Worm (Caenorhabditis elegans) whole organism, mixed stage, embryonic: ENCODE measurements around the gene srj-11.

Experiments
- M03D4.4 ChIP-seq: sonication (generic microtip); optimal IDR thresholded peaks from 2 replicates; lab custom pipeline; 2017; ENCODE audit warnings: mild to moderate bottlenecking, missing genetic modification characterization, missing compliant biosample characterization
- bed-3 ChIP-seq: fragments of 200-800 bp; sonication (Bioruptor generic); optimal IDR thresholded peaks from 3 replicates; lab custom pipeline; 2018; ENCODE audit warnings: mild to moderate bottlenecking, missing genetic modification characterization, moderate library complexity, missing compliant biosample characterization
- blmp-1 ChIP-seq: fragments of 150-350 bp; optimal IDR thresholded peaks from 2 replicates; lab custom pipeline; 2014; ENCODE audit warnings: missing biosample characterization, missing genetic modification characterization
- ceh-39 ChIP-seq: fragments of 150-350 bp; optimal IDR thresholded peaks from 2 replicates; lab custom pipeline; 2014; ENCODE audit warnings: missing biosample characterization, missing genetic modification characterization
- ceh-43 ChIP-seq: fragments of 200-800 bp; sonication (Bioruptor generic); optimal IDR thresholded peaks from 2 replicates; lab custom pipeline; 2018; ENCODE audit warnings: mild to moderate bottlenecking, missing genetic modification characterization, moderate library complexity, missing compliant biosample characterization
- ceh-83 ChIP-seq: fragments of 200-800 bp; sonication (Bioruptor generic); optimal IDR thresholded peaks from 2 replicates; lab custom pipeline; 2018; ENCODE audit warnings: mild to moderate bottlenecking, missing genetic modification characterization, missing compliant biosample characterization
- ces-1 ChIP-seq: fragments of 150-350 bp; optimal IDR thresholded peaks from 2 replicates; lab custom pipeline; 2014; ENCODE audit warnings: missing biosample characterization, missing genetic modification reagents, missing genetic modification characterization
- cnd-1 ChIP-seq: fragments of 200-800 bp; sonication (Bioruptor generic); optimal IDR thresholded peaks from 2 replicates; lab custom pipeline; 2018; ENCODE audit warnings: mild to moderate bottlenecking, missing genetic modification characterization, missing compliant biosample characterization
- drap-1 ChIP-seq: fragments of 200-800 bp; sonication (Bioruptor generic); optimal IDR thresholded peaks from 3 replicates; lab custom pipeline; 2018; ENCODE audit warnings: mild to moderate bottlenecking, missing genetic modification characterization, missing compliant biosample characterization
- elt-1 ChIP-seq: sonication (generic microtip); optimal IDR thresholded peaks from 2 replicates; lab custom pipeline; 2017; ENCODE audit warnings: missing genetic modification characterization, mild to moderate bottlenecking, missing compliant biosample characterization, antibody characterized with exemption, moderate library complexity, borderline replicate concordance; ENCODE audit not compliant: insufficient read depth
- elt-3 ChIP-seq: fragments of 150-350 bp; optimal IDR thresholded peaks from 2 replicates; lab custom pipeline; 2014; ENCODE audit warnings: missing biosample characterization, missing genetic modification characterization
- flh-1 ChIP-seq: fragments of 200-800 bp; sonication (Bioruptor generic); optimal IDR thresholded peaks from 2 replicates; lab custom pipeline; 2018; ENCODE audit warnings: mild to moderate bottlenecking, missing genetic modification characterization, moderate library complexity, missing compliant biosample characterization
- ham-2 ChIP-seq: fragments of 200-800 bp; sonication (Bioruptor generic); optimal IDR thresholded peaks from 2 replicates; lab custom pipeline; 2018; ENCODE audit warnings: mild to moderate bottlenecking, missing genetic modification characterization, missing compliant biosample characterization
- hlh-1 ChIP-seq: fragments of 150-350 bp; optimal IDR thresholded peaks from 2 replicates; lab custom pipeline; 2014; ENCODE audit warnings: missing biosample characterization, missing genetic modification reagents, missing genetic modification characterization
- lsy-2 ChIP-seq: fragments of 150-350 bp; optimal IDR thresholded peaks from 2 replicates; lab custom pipeline; 2014; ENCODE audit warnings: missing biosample characterization, missing genetic modification characterization
- mab-5 ChIP-seq: fragments of 150-350 bp; optimal IDR thresholded peaks from 2 replicates; lab custom pipeline; 2014; ENCODE audit warnings: missing biosample characterization, missing genetic modification characterization
- mep-1 ChIP-seq: fragments of 150-350 bp; optimal IDR thresholded peaks from 2 replicates; lab custom pipeline; 2017; ENCODE audit warnings: missing biosample characterization, missing genetic modification reagents, missing genetic modification characterization, inconsistent platforms
- mls-2 ChIP-seq: sonication (generic microtip); optimal IDR thresholded peaks from 2 replicates; lab custom pipeline; 2016; ENCODE audit warnings: mild to moderate bottlenecking, missing genetic modification characterization, moderate library complexity, missing compliant biosample characterization
- nhr-2 ChIP-seq: fragments of 150-350 bp; optimal IDR thresholded peaks from 2 replicates; lab custom pipeline; 2014; ENCODE audit warnings: missing biosample characterization, missing genetic modification characterization
- nhr-237 ChIP-seq: fragments of 150-350 bp; optimal IDR thresholded peaks from 2 replicates; lab custom pipeline; 2014; ENCODE audit warnings: missing biosample characterization, missing genetic modification characterization
- nhr-28 ChIP-seq: fragments of 150-350 bp; optimal IDR thresholded peaks from 2 replicates; lab custom pipeline; 2014; ENCODE audit warnings: missing biosample characterization, missing genetic modification characterization
- nhr-76 ChIP-seq: sonication (generic microtip); optimal IDR thresholded peaks from 2 replicates; lab custom pipeline; 2017; ENCODE audit warnings: missing biosample characterization, missing genetic modification characterization
- pha-4 ChIP-seq: fragments of 150-350 bp; optimal IDR thresholded peaks from 2 replicates; lab custom pipeline; 2018; ENCODE audit warnings: missing biosample characterization, missing genetic modification reagents, missing genetic modification characterization
- sem-2 ChIP-seq: fragments of 200-800 bp; sonication (Bioruptor generic); optimal IDR thresholded peaks from 2 replicates; lab custom pipeline; 2018; ENCODE audit warnings: mild to moderate bottlenecking, missing genetic modification characterization, missing compliant biosample characterization
- snpc-4 ChIP-seq: fragments of 150-350 bp; optimal IDR thresholded peaks from 2 replicates; lab custom pipeline; 2014; ENCODE audit warnings: missing biosample characterization, missing genetic modification characterization
- sptf-1 ChIP-seq: sonication (generic microtip); optimal IDR thresholded peaks from 2 replicates; lab custom pipeline; 2017; ENCODE audit warnings: mild to moderate bottlenecking, missing genetic modification characterization, moderate library complexity, missing compliant biosample characterization
- unc-120 ChIP-seq: sonication (generic microtip); optimal IDR thresholded peaks from 2 replicates; lab custom pipeline; 2017; ENCODE audit warnings: missing genetic modification characterization, missing compliant biosample characterization; ENCODE audit not compliant: poor library complexity, severe bottlenecking
- unc-39 ChIP-seq: fragments of 150-350 bp; optimal IDR thresholded peaks from 2 replicates; lab custom pipeline; 2014; ENCODE audit warnings: missing biosample characterization, missing genetic modification characterization
- unc-62 ChIP-seq: fragments of 150-350 bp; optimal IDR thresholded peaks from 2 replicates; lab custom pipeline; 2014; ENCODE audit warnings: missing biosample characterization, missing genetic modification reagents, missing genetic modification characterization
- zip-8 ChIP-seq: fragments of 150-350 bp; optimal IDR thresholded peaks from 2 replicates; lab custom pipeline; 2014; ENCODE audit warnings: missing biosample characterization, missing genetic modification characterization
- ztf-11 ChIP-seq: fragments of 150-350 bp; optimal IDR thresholded peaks from 2 replicates; lab custom pipeline; 2014; ENCODE audit warnings: missing biosample characterization, missing genetic modification characterization

srj-11 gene

ce11 chrV:3273577-3274100 is 32.4 kb downstream of the srj-11 start, which contains the start of gene T28A11.4:
Gene T28A11.4 (plus strand): TSS chrV:3274050.
- TF ChIP-seq bed-3 (GFP tag; lab: Kevin White, UChicago) (no peak), mep-1 (no peak), pha-4 (tag; lab: Kevin White, UChicago) (no peak), hlh-1 (tag; lab: Kevin White, UChicago) (no peak), nhr-28 (tag; lab: Kevin White, UChicago) (no peak)

DNA sequence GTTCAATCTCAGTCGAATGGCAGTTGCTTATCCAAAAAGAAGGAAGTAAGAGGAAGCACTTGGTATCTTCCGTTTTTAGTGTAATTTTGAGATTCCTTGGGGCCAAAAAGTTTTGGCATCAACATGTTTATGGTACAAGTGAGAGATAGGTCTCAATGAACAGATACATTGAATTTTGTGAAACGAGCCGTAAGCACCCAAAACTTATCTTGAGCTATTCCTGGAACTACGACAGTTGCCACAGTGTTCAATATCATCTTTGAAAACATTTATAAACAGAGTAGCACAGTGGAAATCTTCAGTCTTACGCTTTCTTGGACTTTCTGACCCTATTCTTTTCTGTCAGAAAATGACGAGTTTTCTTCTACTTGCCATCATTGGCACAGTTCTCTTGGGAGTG is 33.8 kb downstream of the srj-11 start, which contains the start of gene T28A11.3:
TSS of gene T28A11.3 (plus strand) at position 301 of the 400 bp plus-strand sequence.
- TF ChIP-seq mab-5 (no peak), cnd-1 (tag; lab: Kevin White, UChicago) (no peak), unc-39 (tag; lab: Kevin White, UChicago) (no peak), nhr-28 (tag; lab: Kevin White, UChicago) (no peak), drap-1 (GFP tag; lab: Kevin White, UChicago) (no peak), bed-3 (GFP tag; lab: Kevin White, UChicago) (no peak), mep-1 (no peak), ztf-11 (tag; lab: Kevin White, UChicago) (no peak), snpc-4 (tag; lab: Kevin White, UChicago) (no peak), ces-1 (no peak), nhr-237 (tag; lab: Kevin White, UChicago) (no peak), ceh-43 (GFP tag; lab: Kevin White, UChicago) (no peak), sptf-1 (no peak), elt-3 (tag; lab: Kevin White, UChicago) (no peak), mls-2 (tag; lab: Kevin White, UChicago) (no peak), ham-2 (GFP tag; lab: Kevin White, UChicago) (no peak), sem-2 (GFP tag; lab: Kevin White, UChicago) (no peak)

DNA sequence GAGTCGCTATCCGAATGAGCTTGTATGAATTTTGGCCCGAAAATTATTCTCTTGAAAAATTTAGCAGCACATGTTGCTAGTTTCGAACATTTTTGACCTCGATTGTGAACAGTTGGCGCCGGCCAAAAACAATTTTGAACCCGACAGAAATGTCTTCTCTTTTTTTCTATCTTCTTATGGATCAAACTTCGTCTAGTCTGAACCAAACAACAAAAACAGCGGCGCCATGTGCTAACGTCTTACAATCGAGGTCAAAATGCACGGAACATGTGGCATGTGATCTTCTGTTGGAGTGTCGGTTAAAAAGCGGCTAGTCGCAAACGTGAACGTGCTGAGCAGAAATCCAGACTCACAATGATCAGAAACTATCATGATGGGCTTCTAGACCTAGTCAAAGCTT is 35.0 kb downstream of the srj-11 start:
- TF ChIP-seq unc-120 (tag; lab: Kevin White, UChicago) (no peak), elt-3 (tag; lab: Kevin White, UChicago) (no peak), mls-2 (tag; lab: Kevin White, UChicago) (no peak), sem-2 (GFP tag; lab: Kevin White, UChicago) (no peak), blmp-1 (tag; lab: Kevin White, UChicago) (no peak), ham-2 (GFP tag; lab: Kevin White, UChicago) (no peak)
- TF ChIP-seq, all 35 proteins: peak for 0

ce11 chrV:3278101-3278639 is 36.9 kb downstream of the srj-11 start, which contains the start of gene fbxa-64:
Gene fbxa-64 (minus strand): TSS chrV:3278151.
- TF ChIP-seq bed-3 (GFP tag; lab: Kevin White, UChicago) (no peak), unc-120 (tag; lab: Kevin White, UChicago) (no peak), lsy-2 (tag; lab: Kevin White, UChicago) (no peak), unc-62 (GFP tag; lab: Kevin White, UChicago) (no peak), mep-1 (no peak), snpc-4 (tag; lab: Kevin White, UChicago) (no peak), nhr-2 (tag; lab: Kevin White, UChicago) (no peak), hlh-1 (tag; lab: Kevin White, UChicago) (no peak), mab-5 (no peak), nhr-76 (tag; lab: Kevin White, UChicago) (no peak), ceh-39 (tag; lab: Kevin White, UChicago) (no peak), mls-2 (tag; lab: Kevin White, UChicago) (no peak), cnd-1 (tag; lab: Kevin White, UChicago) (no peak), M03D4.4 (tag; lab: Kevin White, UChicago) (no peak), elt-1 (tag; lab: Kevin White, UChicago) (no peak), ceh-83 (GFP tag; lab: Kevin White, UChicago) (no peak), pha-4 (tag; lab: Kevin White, UChicago) (no peak), zip-8 (tag; lab: Kevin White, UChicago) (no peak), flh-1 (GFP tag; lab: Kevin White, UChicago) (no peak)
